Worm (Caenorhabditis elegans): ENCODE measurements around the gene acl-7.

DNA sequence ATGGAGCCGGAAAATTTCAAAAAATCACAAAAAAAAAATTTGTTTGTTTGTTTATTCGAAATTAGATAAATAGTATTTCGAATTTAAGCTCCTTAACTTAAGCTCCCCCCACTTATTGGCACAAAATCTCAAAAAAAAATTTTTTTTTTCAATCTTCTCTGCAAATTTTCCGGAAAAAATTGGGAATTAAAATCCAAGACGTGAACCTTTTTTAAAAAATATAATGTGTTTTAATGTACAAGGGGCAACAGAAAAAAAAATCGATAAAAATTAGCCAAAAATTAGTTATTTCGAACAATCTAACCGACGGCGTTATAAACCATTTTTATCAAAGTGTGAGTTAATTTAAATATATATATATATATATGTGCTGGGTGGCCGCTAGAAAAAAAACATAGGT is 41.9 kb downstream of the acl-7 start, which contains the start of gene Y46G5A.14:
- no peak for TF ChIP-seq elt-1 (tag; optimal IDR thresholded peaks at IDR 0.05)
- no peak for TF ChIP-seq unc-62 (GFP tag; optimal IDR thresholded peaks at IDR 0.05)
- TF ChIP-seq gmeb-1 (tag; optimal IDR thresholded peaks at IDR 0.05): no peak
- no peak for TF ChIP-seq elt-3 (tag; optimal IDR thresholded peaks at IDR 0.05)
- no peak for TF ChIP-seq crh-2 (tag; optimal IDR thresholded peaks at IDR 0.05)
- no peak for TF ChIP-seq ama-1 (optimal IDR thresholded peaks at IDR 0.05)

All from whole organism, L2 larva.